Fruit fly (Drosophila melanogaster) whole organism, embryonic: ENCODE data around the gene Exn.

ENCODE experiments used
- Antp ChIP-seq: fragments of 200-800 bp; sonication (Bioruptor generic); optimal IDR thresholded peaks from 3 replicates; lab custom pipeline; 2016; ENCODE audit warnings: missing biosample characterization, missing genetic modification characterization
- Atf6 ChIP-seq: fragments of 200-800 bp; sonication (Bioruptor generic); IDR thresholded peaks from 2 replicates; pipeline ENCODE4 v1.3.6; 2022; ENCODE audit warnings: missing biosample characterization, missing genetic modification characterization
- CG10366 ChIP-seq: fragments of 200-800 bp; sonication (Bioruptor generic); IDR thresholded peaks from 2 replicates; pipeline ENCODE4 v1.3.6; 2022; ENCODE audit warnings: missing biosample characterization, missing genetic modification characterization
- CG10543 ChIP-seq: fragments of 200-800 bp; sonication (Bioruptor generic); optimal IDR thresholded peaks from 3 replicates; lab custom pipeline; 2017; ENCODE audit warnings: missing biosample characterization, mild to moderate bottlenecking, missing genetic modification characterization, moderate library complexity
- CG10979 ChIP-seq: fragments of 200-800 bp; sonication (Bioruptor generic); optimal IDR thresholded peaks from 2 replicates; lab custom pipeline; 2018; ENCODE audit warnings: missing biosample characterization, mild to moderate bottlenecking, missing genetic modification characterization, moderate library complexity
- CG11456 ChIP-seq: fragments of 200-800 bp; sonication (Bioruptor generic); IDR thresholded peaks from 3 replicates; pipeline ENCODE4 v1.3.6; 2022; ENCODE audit warnings: missing biosample characterization, missing genetic modification characterization
- CG12391 ChIP-seq: fragments of 200-800 bp; sonication (Bioruptor generic); optimal IDR thresholded peaks from 3 replicates; lab custom pipeline; 2018; ENCODE audit warnings: missing biosample characterization, mild to moderate bottlenecking, missing genetic modification characterization, moderate library complexity
- CG13624 ChIP-seq: fragments of 200-800 bp; sonication (Bioruptor generic); optimal IDR thresholded peaks from 2 replicates; lab custom pipeline; 2016; ENCODE audit warnings: missing biosample characterization, missing genetic modification characterization
- CG13775 ChIP-seq: fragments of 200-800 bp; sonication (Bioruptor generic); optimal IDR thresholded peaks from 3 replicates; lab custom pipeline; 2017; ENCODE audit warnings: missing biosample characterization, mild to moderate bottlenecking, missing genetic modification characterization
- CG14441 ChIP-seq: fragments of 200-800 bp; sonication (Bioruptor generic); IDR thresholded peaks from 2 replicates; pipeline ENCODE4 v1.3.6; 2022; ENCODE audit warnings: missing biosample characterization, missing genetic modification characterization
- CG15269 ChIP-seq: fragments of 200-800 bp; sonication (Bioruptor generic); optimal IDR thresholded peaks from 2 replicates; lab custom pipeline; 2018; ENCODE audit warnings: missing biosample characterization, mild to moderate bottlenecking, missing genetic modification characterization, moderate library complexity
- CG17802 ChIP-seq: fragments of 200-800 bp; sonication (Bioruptor generic); optimal IDR thresholded peaks from 2 replicates; lab custom pipeline; 2018; ENCODE audit warnings: missing biosample characterization, mild to moderate bottlenecking, missing genetic modification characterization, moderate library complexity
- CG2875 ChIP-seq: fragments of 200-800 bp; sonication (Bioruptor generic); optimal IDR thresholded peaks from 2 replicates; lab custom pipeline; 2017; ENCODE audit warnings: missing biosample characterization, mild to moderate bottlenecking, missing genetic modification characterization, missing genetic modification reagents
- CG33557 ChIP-seq: fragments of 200-800 bp; sonication (Bioruptor generic); optimal IDR thresholded peaks from 2 replicates; lab custom pipeline; 2019; ENCODE audit warnings: missing biosample characterization, mild to moderate bottlenecking, missing genetic modification characterization, moderate library complexity
- CG34376 ChIP-seq: fragments of 200-800 bp; sonication (Bioruptor generic); optimal IDR thresholded peaks from 2 replicates; lab custom pipeline; 2018; ENCODE audit warnings: missing biosample characterization, mild to moderate bottlenecking, missing genetic modification characterization
- CG4282 ChIP-seq: fragments of 200-800 bp; sonication (Bioruptor generic); optimal IDR thresholded peaks from 2 replicates; lab custom pipeline; 2016; ENCODE audit warnings: missing biosample characterization, missing genetic modification characterization
- CG4854 ChIP-seq: fragments of 200-800 bp; sonication (Bioruptor generic); optimal IDR thresholded peaks from 2 replicates; lab custom pipeline; 2016; ENCODE audit warnings: missing biosample characterization, missing genetic modification characterization, inconsistent platforms
- CG6272 ChIP-seq: fragments of 200-800 bp; sonication (Bioruptor generic); IDR thresholded peaks from 2 replicates; pipeline ENCODE4 v1.3.6; 2022; ENCODE audit warnings: missing biosample characterization, missing genetic modification characterization
- CG6689 ChIP-seq: fragments of 200-800 bp; sonication (Bioruptor generic); IDR thresholded peaks from 2 replicates; pipeline ENCODE4 v1.3.6; 2022; ENCODE audit warnings: missing biosample characterization, missing genetic modification characterization
- CG8765 ChIP-seq: fragments of 200-800 bp; sonication (Bioruptor generic); IDR thresholded peaks from 2 replicates; pipeline ENCODE4 v1.3.6; 2022; ENCODE audit warnings: missing biosample characterization, missing genetic modification characterization
- Dbx ChIP-seq: fragments of 200-800 bp; sonication (Bioruptor generic); IDR thresholded peaks from 3 replicates; pipeline ENCODE4 v1.3.6; 2022; ENCODE audit warnings: missing biosample characterization, missing genetic modification characterization
- Dip3 ChIP-seq: fragments of 200-800 bp; sonication (Bioruptor generic); optimal IDR thresholded peaks from 3 replicates; lab custom pipeline; 2016; ENCODE audit warnings: missing biosample characterization, missing genetic modification characterization
- Meics ChIP-seq: fragments of 200-800 bp; sonication (Bioruptor generic); optimal IDR thresholded peaks from 2 replicates; lab custom pipeline; 2017; ENCODE audit warnings: missing biosample characterization, mild to moderate bottlenecking, missing genetic modification characterization
- Nf-YC ChIP-seq: fragments of 200-800 bp; optimal IDR thresholded peaks from 3 replicates; lab custom pipeline; 2019; ENCODE audit warnings: missing biosample characterization, mild to moderate bottlenecking, missing genetic modification characterization, moderate library complexity
- Scr ChIP-seq: fragments of 200-800 bp; sonication (Bioruptor generic); IDR thresholded peaks from 2 replicates; pipeline ENCODE4 v1.3.6; 2022; ENCODE audit warnings: missing biosample characterization, missing genetic modification characterization; ENCODE audit not compliant: partially characterized antibody
- Usf ChIP-seq: fragments of 200-800 bp; sonication (Bioruptor generic); optimal IDR thresholded peaks from 2 replicates; lab custom pipeline; 2017; ENCODE audit warnings: missing genotype, missing biosample characterization, missing genetic modification characterization
- Vsx1 ChIP-seq: fragments of 200-800 bp; sonication (Bioruptor generic); optimal IDR thresholded peaks from 2 replicates; lab custom pipeline; 2017; ENCODE audit warnings: missing biosample characterization, mild to moderate bottlenecking, missing genetic modification characterization, missing genetic modification reagents
- cato ChIP-seq: fragments of 200-800 bp; sonication (Bioruptor generic); optimal IDR thresholded peaks from 2 replicates; lab custom pipeline; 2016; ENCODE audit warnings: missing biosample characterization, missing genetic modification characterization, borderline replicate concordance
- chinmo ChIP-seq: fragments of 200-800 bp; sonication (Bioruptor generic); IDR thresholded peaks from 4 replicates; pipeline ENCODE4 v1.3.6; 2022; ENCODE audit warnings: missing biosample characterization, missing genetic modification characterization; ENCODE audit not compliant: partially characterized antibody
- cwo ChIP-seq: fragments of 200-800 bp; sonication (Bioruptor generic); optimal IDR thresholded peaks from 3 replicates; lab custom pipeline; 2017; ENCODE audit warnings: missing biosample characterization, missing genetic modification characterization, mild to moderate bottlenecking, moderate library complexity, missing genetic modification reagents
- exex ChIP-seq: fragments of 200-800 bp; sonication (Bioruptor generic); optimal IDR thresholded peaks from 4 replicates; lab custom pipeline; 2018; ENCODE audit warnings: missing biosample characterization, mild to moderate bottlenecking, missing genetic modification characterization, moderate library complexity
- gem ChIP-seq: fragments of 200-800 bp; sonication (Bioruptor generic); optimal IDR thresholded peaks from 2 replicates; lab custom pipeline; 2019; ENCODE audit warnings: missing biosample characterization, mild to moderate bottlenecking, missing genetic modification characterization, moderate library complexity
- grn ChIP-seq: fragments of 200-800 bp; sonication (Bioruptor generic); optimal IDR thresholded peaks from 3 replicates; lab custom pipeline; 2017; ENCODE audit warnings: missing biosample characterization, missing genetic modification characterization
- gro ChIP-seq: fragments of 200-800 bp; sonication (Bioruptor generic); optimal IDR thresholded peaks from 2 replicates; lab custom pipeline; 2016; ENCODE audit warnings: missing biosample characterization, missing genetic modification characterization
- gt ChIP-seq: fragments of 200-800 bp; sonication (Bioruptor generic); IDR thresholded peaks from 2 replicates; pipeline ENCODE4 v1.3.6; 2022; ENCODE audit warnings: missing biosample characterization, missing genetic modification characterization
- her ChIP-seq: fragments of 200-800 bp; sonication (Bioruptor generic); optimal IDR thresholded peaks from 2 replicates; lab custom pipeline; 2016; ENCODE audit warnings: missing biosample characterization, missing genetic modification characterization
- klu ChIP-seq: fragments of 200-800 bp; sonication (Bioruptor generic); IDR thresholded peaks from 2 replicates; pipeline ENCODE4 v1.3.6; 2022; ENCODE audit warnings: missing biosample characterization, missing genetic modification characterization
- lab ChIP-seq: fragments of 200-800 bp; sonication (Bioruptor generic); optimal IDR thresholded peaks from 3 replicates; lab custom pipeline; 2017; ENCODE audit warnings: missing biosample characterization, missing genetic modification characterization, mild to moderate bottlenecking, moderate library complexity, missing genetic modification reagents
- lilli ChIP-seq: fragments of 200-800 bp; sonication (Bioruptor generic); optimal IDR thresholded peaks from 3 replicates; lab custom pipeline; 2016; ENCODE audit warnings: missing biosample characterization, missing genetic modification characterization
- lmd ChIP-seq: fragments of 200-800 bp; sonication (Bioruptor generic); IDR thresholded peaks from 2 replicates; pipeline ENCODE4 v1.3.6; 2022; ENCODE audit warnings: missing biosample characterization, missing genetic modification characterization
- phol ChIP-seq: fragments of 200-800 bp; sonication (Bioruptor generic); optimal IDR thresholded peaks from 3 replicates; lab custom pipeline; 2018; ENCODE audit warnings: missing biosample characterization, mild to moderate bottlenecking, missing genetic modification characterization, moderate library complexity
- salm ChIP-seq: fragments of 200-800 bp; sonication (Bioruptor generic); optimal IDR thresholded peaks from 2 replicates; lab custom pipeline; 2018; ENCODE audit warnings: missing biosample characterization, mild to moderate bottlenecking, missing genetic modification characterization
- sens-2 ChIP-seq: fragments of 200-800 bp; sonication (Bioruptor generic); IDR thresholded peaks from 2 replicates; pipeline ENCODE4 v1.3.6; 2022; ENCODE audit warnings: missing biosample characterization, missing genetic modification characterization
- sim ChIP-seq: fragments of 200-800 bp; sonication (Bioruptor generic); IDR thresholded peaks from 2 replicates; pipeline ENCODE4 v1.3.6; 2022; ENCODE audit warnings: missing biosample characterization, missing genetic modification characterization
- sob ChIP-seq: fragments of 200-800 bp; sonication (Bioruptor generic); IDR thresholded peaks from 2 replicates; pipeline ENCODE4 v1.3.6; 2022; ENCODE audit warnings: missing biosample characterization, missing genetic modification characterization
- sug ChIP-seq: fragments of 200-800 bp; optimal IDR thresholded peaks from 2 replicates; lab custom pipeline; 2019; ENCODE audit warnings: missing biosample characterization, mild to moderate bottlenecking, missing genetic modification characterization, moderate library complexity
- ttk ChIP-seq: fragments of 200-800 bp; sonication (Bioruptor generic); IDR thresholded peaks from 2 replicates; pipeline ENCODE4 v2.1.2; 2022; ENCODE audit warnings: missing biosample characterization, missing genetic modification characterization
- unpg ChIP-seq: fragments of 200-800 bp; sonication (Bioruptor generic); optimal IDR thresholded peaks from 3 replicates; lab custom pipeline; 2018; ENCODE audit warnings: missing biosample characterization, mild to moderate bottlenecking, missing genetic modification characterization, moderate library complexity
- vnd ChIP-seq: fragments of 200-800 bp; sonication (Bioruptor generic); IDR thresholded peaks from 3 replicates; pipeline ENCODE4 v1.3.6; 2022; ENCODE audit warnings: missing biosample characterization, missing genetic modification characterization; ENCODE audit not compliant: partially characterized antibody
- zfh1 ChIP-seq: fragments of 200-800 bp; sonication (Bioruptor generic); IDR thresholded peaks from 3 replicates; pipeline ENCODE4 v1.3.6; 2022; ENCODE audit warnings: missing biosample characterization, missing genetic modification characterization

Gene Exn

dm6 chr3L:16989169-16989568 is 19.4 kb downstream of the Exn start (continued):
- TF ChIP-seq zfh1 (GFP tag; lab: Robert Waterston, UW) = no peak
- no peak for TF ChIP-seq CG4854 (GFP tag; lab: Kevin White, UChicago)
- TF ChIP-seq Meics (GFP tag; lab: Kevin White, UChicago) = peak; percentile 54
- TF ChIP-seq klu = no peak
- TF ChIP-seq CG12391 (tag; lab: Kevin White, UChicago) = no peak
- no peak for TF ChIP-seq Dbx (GFP tag; lab: Robert Waterston, UW)
- TF ChIP-seq CG6272 (GFP tag; lab: Robert Waterston, UW) = peak; percentile 10; the same call in 1 of the 2 replicates
- no peak for TF ChIP-seq sob (GFP tag; lab: Robert Waterston, UW)
- TF ChIP-seq Antp (GFP tag; lab: Kevin White, UChicago) = no peak
- peak; percentile 42 for TF ChIP-seq unpg (GFP tag; lab: Kevin White, UChicago)
- no peak for TF ChIP-seq CG4282 (GFP tag; lab: Kevin White, UChicago)
- peak; percentile 62 for TF ChIP-seq lab (GFP tag; lab: Kevin White, UChicago)
- no peak for TF ChIP-seq phol (tag; lab: Kevin White, UChicago)
- peak; percentile 33; the same call in 1 of the 2 replicates for TF ChIP-seq Atf6 (GFP tag; lab: Robert Waterston, UW)
- TF ChIP-seq CG13775 (GFP tag; lab: Kevin White, UChicago) = peak; percentile 10
- TF ChIP-seq CG33557 (GFP tag; lab: Kevin White, UChicago) = peak; percentile 14
- no peak for TF ChIP-seq CG11456 (GFP tag; lab: Robert Waterston, UW)
- peak; percentile 30; the same call in 1 of the 2 replicates for TF ChIP-seq lmd (GFP tag; lab: Robert Waterston, UW)
- no peak for TF ChIP-seq Nf-YC (tag; lab: Kevin White, UChicago)
- no peak for TF ChIP-seq CG13624 (GFP tag; lab: Kevin White, UChicago)
- TF ChIP-seq CG15269 (tag; lab: Kevin White, UChicago) = peak; percentile 68
- TF ChIP-seq CG8765 (GFP tag; lab: Robert Waterston, UW) = no peak
- no peak for TF ChIP-seq cato (GFP tag; lab: Kevin White, UChicago)
- TF ChIP-seq Usf (GFP tag; lab: Kevin White, UChicago) = no peak
- no peak for TF ChIP-seq CG17802 (tag; lab: Kevin White, UChicago)
- TF ChIP-seq her = no peak

- no peak for TF ChIP-seq lilli (GFP tag; lab: Kevin White, UChicago)
- peak; percentile 9 for TF ChIP-seq salm (tag; lab: Kevin White, UChicago)
- TF ChIP-seq Dip3 (GFP tag; lab: Kevin White, UChicago) = no peak
- no peak for TF ChIP-seq CG6689
- TF ChIP-seq Scr (GFP tag; lab: Robert Waterston, UW) = no peak
- no peak for TF ChIP-seq ttk (GFP tag; lab: Robert Waterston, UW)
- no peak for TF ChIP-seq gem (tag; lab: Kevin White, UChicago)
- TF ChIP-seq sens-2 = peak; percentile 14; the same call in 1 of the 2 replicates
- TF ChIP-seq sim (GFP tag; lab: Robert Waterston, UW) = no peak
- TF ChIP-seq cwo (GFP tag; lab: Kevin White, UChicago) = peak; percentile 15
- peak; percentile 95 for TF ChIP-seq Vsx1 (GFP tag; lab: Kevin White, UChicago)
- TF ChIP-seq CG14441 = no peak
- no peak for TF ChIP-seq gt (GFP tag; lab: Robert Waterston, UW)
- peak; percentile 57 for TF ChIP-seq CG34376 (GFP tag; lab: Kevin White, UChicago)
- TF ChIP-seq grn (GFP tag; lab: Kevin White, UChicago) = peak; percentile 91
- no peak for TF ChIP-seq CG10366
- TF ChIP-seq vnd (GFP tag; lab: Robert Waterston, UW) = peak; percentile 22; the same call in 1 of the 3 replicates
- no peak for TF ChIP-seq CG10979 (tag; lab: Kevin White, UChicago)
- no peak for TF ChIP-seq chinmo (GFP tag; lab: Robert Waterston, UW)
- TF ChIP-seq exex = peak; percentile 94
- TF ChIP-seq gro (GFP tag; lab: Kevin White, UChicago) = peak; percentile 21
- peak; percentile 72 for TF ChIP-seq sug (tag; lab: Kevin White, UChicago)
- no peak for TF ChIP-seq CG2875 (GFP tag; lab: Kevin White, UChicago)
- TF ChIP-seq CG10543 (GFP tag; lab: Kevin White, UChicago) = no peak
Observed at dm6 chr3L:16994805-16995204, 25.0 kb downstream of the Exn start.
